Worm (Caenorhabditis elegans) whole organism, mixed stage, embryonic: Measurements from ENCODE around the gene gly-14.

ENCODE experiments used
- elt-1 ChIP-seq: sonication (generic microtip); optimal IDR thresholded peaks from 2 replicates; lab custom pipeline; 2017; ENCODE audit warnings: missing genetic modification characterization, mild to moderate bottlenecking, missing compliant biosample characterization, antibody characterized with exemption, moderate library complexity, borderline replicate concordance; ENCODE audit not compliant: insufficient read depth
- lin-13 ChIP-seq: fragments of 150-350 bp; optimal IDR thresholded peaks from 2 replicates; lab custom pipeline; 2014; ENCODE audit warnings: missing biosample characterization, missing genetic modification characterization
- mep-1 ChIP-seq: fragments of 150-350 bp; optimal IDR thresholded peaks from 2 replicates; lab custom pipeline; 2017; ENCODE audit warnings: missing biosample characterization, missing genetic modification reagents, missing genetic modification characterization, inconsistent platforms
- snpc-4 ChIP-seq: fragments of 150-350 bp; optimal IDR thresholded peaks from 2 replicates; lab custom pipeline; 2014; ENCODE audit warnings: missing biosample characterization, missing genetic modification characterization

DNA sequence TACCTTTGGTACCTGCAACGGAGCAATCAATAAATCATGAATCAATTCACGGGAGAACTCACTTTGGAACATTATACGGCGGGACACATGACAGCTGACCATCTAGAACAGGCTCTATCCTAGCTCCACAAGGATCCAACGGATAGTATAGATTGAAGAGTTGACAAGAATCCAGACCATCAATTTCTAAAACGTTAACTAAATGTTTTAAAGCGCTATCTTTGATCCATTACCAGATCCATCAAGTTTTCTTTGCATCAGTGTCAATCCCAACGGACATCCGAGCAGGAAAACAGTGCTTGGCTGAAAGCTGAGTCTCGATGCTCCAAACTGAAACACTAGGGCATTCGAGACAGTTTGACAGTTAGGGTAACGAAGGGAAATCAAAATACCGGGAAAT is 30.3 kb upstream of the gly-14 start:
- no peak for TF ChIP-seq lin-13 (tag; lab: Kevin White, UChicago)
- no peak for TF ChIP-seq snpc-4 (tag; lab: Kevin White, UChicago)
- no peak for TF ChIP-seq elt-1 (tag; lab: Kevin White, UChicago)
- no peak for TF ChIP-seq mep-1 (tag; lab: Kevin White, UChicago)
